Worm (Caenorhabditis elegans) whole organism, late embryonic: ENCODE measurements around the gene inx-5.

Experiments
- F13H6.1 ChIP-seq: sonication (generic microtip); optimal IDR thresholded peaks from 2 replicates; lab custom pipeline; 2016; ENCODE audit warnings: missing genetic modification characterization, missing compliant biosample characterization
- ama-1 ChIP-seq: fragments of 150-350 bp; optimal IDR thresholded peaks from 2 replicates; lab custom pipeline; 2014
- ceh-45 ChIP-seq: fragments of 200-800 bp; sonication (Bioruptor generic); IDR thresholded peaks from 2 replicates; pipeline ENCODE4 v1.3.6; 2022; ENCODE audit warnings: missing genetic modification reagents, missing genetic modification characterization, missing compliant biosample characterization
- dve-1 ChIP-seq: sonication (generic microtip); optimal IDR thresholded peaks from 2 replicates; lab custom pipeline; 2017; ENCODE audit warnings: antibody characterized with exemption, mild to moderate bottlenecking, missing genetic modification characterization, missing compliant biosample characterization
- fkh-10 ChIP-seq: fragments of 150-350 bp; optimal IDR thresholded peaks from 2 replicates; lab custom pipeline; 2014; ENCODE audit warnings: missing biosample characterization, missing genetic modification reagents, missing genetic modification characterization
- nhr-232 ChIP-seq: sonication (generic microtip); optimal IDR thresholded peaks from 2 replicates; lab custom pipeline; 2016; ENCODE audit warnings: missing genetic modification characterization, missing compliant biosample characterization
- rnt-1 ChIP-seq: sonication (generic microtip); optimal IDR thresholded peaks from 2 replicates; lab custom pipeline; 2016; ENCODE audit warnings: missing genetic modification characterization, missing compliant biosample characterization

DNA sequence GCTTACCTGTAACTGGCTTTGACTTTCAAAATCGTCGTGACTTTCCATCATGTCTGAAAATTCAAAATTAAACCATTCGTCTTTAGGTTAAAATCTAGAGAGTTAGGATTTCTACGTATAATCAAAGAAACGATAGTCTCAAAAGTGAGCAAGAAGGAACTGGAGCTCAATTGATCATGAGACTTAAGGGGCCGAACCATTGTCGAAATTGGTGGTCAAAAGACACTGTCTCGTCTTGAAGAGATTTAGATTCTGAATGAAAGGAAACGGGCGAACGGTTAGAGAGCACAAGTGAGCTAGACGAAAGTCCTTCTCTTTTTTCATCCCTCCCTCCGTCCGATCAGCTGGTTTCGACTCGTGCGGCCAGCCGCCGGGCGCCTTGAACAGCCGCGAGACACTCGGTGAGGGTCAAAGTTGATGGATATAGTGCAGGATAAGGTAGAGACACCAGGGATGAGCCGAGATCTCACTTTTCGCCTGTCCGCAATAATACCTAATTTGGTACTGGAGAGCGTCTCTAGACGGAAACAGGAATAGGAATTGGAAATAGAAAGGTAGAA is 41.0 kb downstream of the inx-5 start, which contains the start of gene M60.7:
- TF ChIP-seq F13H6.1 (tag; lab: Kevin White, UChicago) (no peak), fkh-10 (no peak), ceh-45 (GFP tag; lab: Robert Waterston, UW) (no peak), rnt-1 (tag; lab: Kevin White, UChicago) (no peak), dve-1 (no peak), ama-1 (no peak), nhr-232 (no peak)
